Worm (Caenorhabditis elegans) whole organism, mixed stage, embryonic: ENCODE data around the gene Y38C1AA.19.

Experiments used
- M03D4.4 ChIP-seq: sonication (generic microtip); optimal IDR thresholded peaks from 2 replicates; lab custom pipeline; 2017; ENCODE audit warnings: mild to moderate bottlenecking, missing genetic modification characterization, missing compliant biosample characterization
- bed-3 ChIP-seq: fragments of 200-800 bp; sonication (Bioruptor generic); optimal IDR thresholded peaks from 3 replicates; lab custom pipeline; 2018; ENCODE audit warnings: mild to moderate bottlenecking, missing genetic modification characterization, moderate library complexity, missing compliant biosample characterization
- blmp-1 ChIP-seq: fragments of 150-350 bp; optimal IDR thresholded peaks from 2 replicates; lab custom pipeline; 2014; ENCODE audit warnings: missing biosample characterization, missing genetic modification characterization
- ceh-39 ChIP-seq: fragments of 150-350 bp; optimal IDR thresholded peaks from 2 replicates; lab custom pipeline; 2014; ENCODE audit warnings: missing biosample characterization, missing genetic modification characterization
- ceh-43 ChIP-seq: fragments of 200-800 bp; sonication (Bioruptor generic); optimal IDR thresholded peaks from 2 replicates; lab custom pipeline; 2018; ENCODE audit warnings: mild to moderate bottlenecking, missing genetic modification characterization, moderate library complexity, missing compliant biosample characterization
- ceh-83 ChIP-seq: fragments of 200-800 bp; sonication (Bioruptor generic); optimal IDR thresholded peaks from 2 replicates; lab custom pipeline; 2018; ENCODE audit warnings: mild to moderate bottlenecking, missing genetic modification characterization, missing compliant biosample characterization
- ces-1 ChIP-seq: fragments of 150-350 bp; optimal IDR thresholded peaks from 2 replicates; lab custom pipeline; 2014; ENCODE audit warnings: missing biosample characterization, missing genetic modification reagents, missing genetic modification characterization
- cnd-1 ChIP-seq: fragments of 200-800 bp; sonication (Bioruptor generic); optimal IDR thresholded peaks from 2 replicates; lab custom pipeline; 2018; ENCODE audit warnings: mild to moderate bottlenecking, missing genetic modification characterization, missing compliant biosample characterization
- drap-1 ChIP-seq: fragments of 200-800 bp; sonication (Bioruptor generic); optimal IDR thresholded peaks from 3 replicates; lab custom pipeline; 2018; ENCODE audit warnings: mild to moderate bottlenecking, missing genetic modification characterization, missing compliant biosample characterization
- elt-1 ChIP-seq: sonication (generic microtip); optimal IDR thresholded peaks from 2 replicates; lab custom pipeline; 2017; ENCODE audit warnings: missing genetic modification characterization, mild to moderate bottlenecking, missing compliant biosample characterization, antibody characterized with exemption, moderate library complexity, borderline replicate concordance; ENCODE audit not compliant: insufficient read depth
- elt-3 ChIP-seq: fragments of 150-350 bp; optimal IDR thresholded peaks from 2 replicates; lab custom pipeline; 2014; ENCODE audit warnings: missing biosample characterization, missing genetic modification characterization
- flh-1 ChIP-seq: fragments of 200-800 bp; sonication (Bioruptor generic); optimal IDR thresholded peaks from 2 replicates; lab custom pipeline; 2018; ENCODE audit warnings: mild to moderate bottlenecking, missing genetic modification characterization, moderate library complexity, missing compliant biosample characterization
- ham-2 ChIP-seq: fragments of 200-800 bp; sonication (Bioruptor generic); optimal IDR thresholded peaks from 2 replicates; lab custom pipeline; 2018; ENCODE audit warnings: mild to moderate bottlenecking, missing genetic modification characterization, missing compliant biosample characterization
- hlh-1 ChIP-seq: fragments of 150-350 bp; optimal IDR thresholded peaks from 2 replicates; lab custom pipeline; 2014; ENCODE audit warnings: missing biosample characterization, missing genetic modification reagents, missing genetic modification characterization
- lin-13 ChIP-seq: fragments of 150-350 bp; optimal IDR thresholded peaks from 2 replicates; lab custom pipeline; 2014; ENCODE audit warnings: missing biosample characterization, missing genetic modification characterization
- lin-32 ChIP-seq: fragments of 200-800 bp; sonication (Bioruptor generic); optimal IDR thresholded peaks from 2 replicates; lab custom pipeline; 2018; ENCODE audit warnings: mild to moderate bottlenecking, missing genetic modification characterization, missing compliant biosample characterization
- lsy-2 ChIP-seq: fragments of 150-350 bp; optimal IDR thresholded peaks from 2 replicates; lab custom pipeline; 2014; ENCODE audit warnings: missing biosample characterization, missing genetic modification characterization
- mab-5 ChIP-seq: fragments of 150-350 bp; optimal IDR thresholded peaks from 2 replicates; lab custom pipeline; 2014; ENCODE audit warnings: missing biosample characterization, missing genetic modification characterization
- mep-1 ChIP-seq: fragments of 150-350 bp; optimal IDR thresholded peaks from 2 replicates; lab custom pipeline; 2017; ENCODE audit warnings: missing biosample characterization, missing genetic modification reagents, missing genetic modification characterization, inconsistent platforms
- mls-2 ChIP-seq: sonication (generic microtip); optimal IDR thresholded peaks from 2 replicates; lab custom pipeline; 2016; ENCODE audit warnings: mild to moderate bottlenecking, missing genetic modification characterization, moderate library complexity, missing compliant biosample characterization
- nhr-12 ChIP-seq: fragments of 150-350 bp; optimal IDR thresholded peaks from 2 replicates; lab custom pipeline; 2014; ENCODE audit warnings: missing biosample characterization, missing genetic modification characterization
- nhr-2 ChIP-seq: fragments of 150-350 bp; optimal IDR thresholded peaks from 2 replicates; lab custom pipeline; 2014; ENCODE audit warnings: missing biosample characterization, missing genetic modification characterization
- nhr-237 ChIP-seq: fragments of 150-350 bp; optimal IDR thresholded peaks from 2 replicates; lab custom pipeline; 2014; ENCODE audit warnings: missing biosample characterization, missing genetic modification characterization
- nhr-28 ChIP-seq: fragments of 150-350 bp; optimal IDR thresholded peaks from 2 replicates; lab custom pipeline; 2014; ENCODE audit warnings: missing biosample characterization, missing genetic modification characterization
- nhr-76 ChIP-seq: sonication (generic microtip); optimal IDR thresholded peaks from 2 replicates; lab custom pipeline; 2017; ENCODE audit warnings: missing biosample characterization, missing genetic modification characterization
- pha-4 ChIP-seq: fragments of 150-350 bp; optimal IDR thresholded peaks from 2 replicates; lab custom pipeline; 2018; ENCODE audit warnings: missing biosample characterization, missing genetic modification reagents, missing genetic modification characterization
- sem-2 ChIP-seq: fragments of 200-800 bp; sonication (Bioruptor generic); optimal IDR thresholded peaks from 2 replicates; lab custom pipeline; 2018; ENCODE audit warnings: mild to moderate bottlenecking, missing genetic modification characterization, missing compliant biosample characterization
- snpc-4 ChIP-seq: fragments of 150-350 bp; optimal IDR thresholded peaks from 2 replicates; lab custom pipeline; 2014; ENCODE audit warnings: missing biosample characterization, missing genetic modification characterization
- sptf-1 ChIP-seq: sonication (generic microtip); optimal IDR thresholded peaks from 2 replicates; lab custom pipeline; 2017; ENCODE audit warnings: mild to moderate bottlenecking, missing genetic modification characterization, moderate library complexity, missing compliant biosample characterization
- tbx-8 ChIP-seq: fragments of 200-800 bp; sonication (Bioruptor generic); optimal IDR thresholded peaks from 2 replicates; lab custom pipeline; 2018; ENCODE audit warnings: mild to moderate bottlenecking, missing genetic modification characterization, moderate library complexity, missing compliant biosample characterization
- unc-120 ChIP-seq: sonication (generic microtip); optimal IDR thresholded peaks from 2 replicates; lab custom pipeline; 2017; ENCODE audit warnings: missing genetic modification characterization, missing compliant biosample characterization; ENCODE audit not compliant: poor library complexity, severe bottlenecking
- unc-39 ChIP-seq: fragments of 150-350 bp; optimal IDR thresholded peaks from 2 replicates; lab custom pipeline; 2014; ENCODE audit warnings: missing biosample characterization, missing genetic modification characterization
- unc-62 ChIP-seq: fragments of 150-350 bp; optimal IDR thresholded peaks from 2 replicates; lab custom pipeline; 2014; ENCODE audit warnings: missing biosample characterization, missing genetic modification reagents, missing genetic modification characterization
- zip-8 ChIP-seq: fragments of 150-350 bp; optimal IDR thresholded peaks from 2 replicates; lab custom pipeline; 2014; ENCODE audit warnings: missing biosample characterization, missing genetic modification characterization
- ztf-11 ChIP-seq: fragments of 150-350 bp; optimal IDR thresholded peaks from 2 replicates; lab custom pipeline; 2014; ENCODE audit warnings: missing biosample characterization, missing genetic modification characterization

The Y38C1AA.19 gene

DNA sequence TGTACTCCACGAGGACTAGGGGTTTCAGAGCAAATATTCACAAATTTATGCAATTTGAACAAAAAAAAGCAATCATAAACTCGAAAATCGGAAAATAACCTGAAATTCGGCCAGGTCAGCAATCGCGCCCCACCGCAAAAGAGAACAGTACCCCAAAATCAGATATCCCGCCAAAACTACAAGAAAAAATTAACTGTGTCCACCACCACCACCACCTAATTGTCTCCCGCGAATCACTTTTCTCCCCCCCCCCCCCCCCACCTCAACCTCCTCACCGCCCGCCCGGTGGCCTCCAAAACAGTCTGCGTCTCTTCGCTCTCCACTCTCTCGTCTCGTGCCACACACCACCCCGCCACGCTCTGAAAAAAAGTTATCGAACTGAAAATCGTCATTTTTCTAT is 31.4 kb upstream of the Y38C1AA.19 start:
- TF ChIP-seq nhr-237 (tag; lab: Kevin White, UChicago) (no peak), mls-2 (peak; percentile 60), unc-62 (no peak), pha-4 (tag; lab: Kevin White, UChicago) (no peak), ham-2 (no peak), mep-1 (tag; lab: Kevin White, UChicago) (no peak), lsy-2 (no peak), blmp-1 (tag; lab: Kevin White, UChicago) (no peak), hlh-1 (no peak), lin-32 (GFP tag; lab: Kevin White, UChicago) (no peak), lin-13 (tag; lab: Kevin White, UChicago) (no peak), drap-1 (GFP tag; lab: Kevin White, UChicago) (peak; percentile 28), elt-1 (tag; lab: Kevin White, UChicago) (no peak), nhr-2 (no peak), elt-3 (tag; lab: Kevin White, UChicago) (no peak), ceh-43 (GFP tag; lab: Kevin White, UChicago) (peak; percentile 32), nhr-76 (tag; lab: Kevin White, UChicago) (no peak), ztf-11 (tag; lab: Kevin White, UChicago) (no peak), ces-1 (no peak), sem-2 (GFP tag; lab: Kevin White, UChicago) (peak; percentile 2), M03D4.4 (tag; lab: Kevin White, UChicago) (peak; percentile 50), sptf-1 (tag; lab: Kevin White, UChicago) (peak; percentile 70), ceh-39 (tag; lab: Kevin White, UChicago) (no peak), unc-39 (tag; lab: Kevin White, UChicago) (no peak), mab-5 (tag; lab: Kevin White, UChicago) (no peak), zip-8 (no peak), ceh-83 (GFP tag; lab: Kevin White, UChicago) (peak; percentile 51), nhr-12 (tag; lab: Kevin White, UChicago) (no peak), tbx-8 (GFP tag; lab: Kevin White, UChicago) (no peak), bed-3 (GFP tag; lab: Kevin White, UChicago) (no peak), cnd-1 (tag; lab: Kevin White, UChicago) (no peak), flh-1 (GFP tag; lab: Kevin White, UChicago) (no peak), nhr-28 (tag; lab: Kevin White, UChicago) (no peak), snpc-4 (no peak), unc-120 (tag; lab: Kevin White, UChicago) (no peak)

DNA sequence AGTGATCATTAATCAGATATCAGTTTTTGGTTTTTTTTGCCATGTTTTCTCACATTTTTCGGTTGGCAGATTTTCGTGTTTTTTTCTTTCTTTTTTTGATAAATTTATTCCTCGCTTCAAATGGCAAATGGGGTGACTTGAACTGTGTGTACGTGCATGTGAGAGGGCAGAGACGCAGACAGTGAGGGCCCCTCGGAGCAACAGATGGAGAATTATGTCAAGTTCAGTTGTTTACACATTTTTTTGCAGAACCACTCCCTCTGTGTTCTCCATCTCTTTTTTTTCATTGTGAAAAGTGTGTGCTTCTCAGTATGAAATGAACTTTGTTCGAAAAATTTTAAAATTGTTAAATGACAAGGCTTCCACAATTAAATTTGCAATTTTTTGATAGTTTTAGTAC is 29.8 kb upstream of the Y38C1AA.19 start:
- TF ChIP-seq cnd-1 (tag; lab: Kevin White, UChicago), result peak; percentile 38
- no peak for TF ChIP-seq mls-2
- peak; percentile 54 for TF ChIP-seq lin-32 (GFP tag; lab: Kevin White, UChicago)
- no peak for TF ChIP-seq mab-5 (tag; lab: Kevin White, UChicago)
- TF ChIP-seq zip-8, result no peak
- TF ChIP-seq elt-3 (tag; lab: Kevin White, UChicago), result no peak
- TF ChIP-seq flh-1 (GFP tag; lab: Kevin White, UChicago), result no peak
- no peak for TF ChIP-seq unc-62
- TF ChIP-seq, all 35 proteins: peak for 2

DNA sequence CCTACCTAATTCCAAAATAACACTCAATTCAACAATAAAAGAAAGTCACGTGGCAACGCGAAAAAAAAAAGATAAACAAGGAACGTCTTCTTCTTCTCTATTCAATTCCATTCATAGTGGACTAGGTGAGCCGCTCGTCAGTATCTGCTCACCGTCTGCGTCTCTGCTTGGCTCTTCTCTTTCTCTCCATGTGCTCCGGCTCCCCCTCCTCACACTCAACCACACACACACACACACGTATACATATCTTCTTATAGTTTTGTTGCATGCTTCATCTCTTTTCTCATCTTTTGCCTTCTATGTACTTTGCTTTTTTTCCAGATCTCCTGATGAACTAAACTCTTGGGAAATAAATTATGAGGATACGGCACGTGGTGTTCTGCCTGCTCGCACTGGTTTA is 27.9 kb upstream of the Y38C1AA.19 start, which contains the start of gene daf-1:
Gene daf-1 (plus strand): TSS at position 322 of the 400 bp plus-strand sequence.
- TF ChIP-seq ceh-39 (tag; lab: Kevin White, UChicago), result no peak
- TF ChIP-seq sptf-1 (tag; lab: Kevin White, UChicago), result peak; percentile 53

DNA sequence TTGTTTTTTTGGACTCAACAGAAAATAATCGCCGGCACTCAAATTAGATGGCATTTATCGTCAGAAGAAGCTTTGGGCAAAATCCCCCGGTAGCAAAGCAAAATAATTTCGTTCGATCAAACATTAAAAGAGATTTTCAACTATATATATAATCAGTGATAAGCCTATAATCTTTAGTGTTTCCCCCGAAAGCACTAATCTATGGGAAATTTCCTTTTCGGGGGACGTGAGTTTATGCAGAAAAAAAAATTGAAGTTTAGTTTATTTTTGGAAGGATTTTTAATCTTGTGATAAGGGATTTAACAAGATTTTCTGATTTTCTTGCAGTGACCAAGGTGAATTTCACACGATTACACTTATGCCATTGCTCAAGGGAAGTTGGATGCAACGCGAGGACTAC is 26.0 kb upstream of the Y38C1AA.19 start:
- TF ChIP-seq tbx-8 (GFP tag; lab: Kevin White, UChicago) (no peak), flh-1 (GFP tag; lab: Kevin White, UChicago) (no peak), nhr-28 (tag; lab: Kevin White, UChicago) (no peak), lin-13 (tag; lab: Kevin White, UChicago) (no peak)
